Worm (Caenorhabditis elegans) whole organism, young adult: ENCODE results near the gene btb-6.

Experiments
- C06A6.2 ChIP-seq: fragments of 200-800 bp; sonication (Bioruptor generic); conservative IDR thresholded peaks from 2 replicates; pipeline ENCODE4 v1.3.6; 2022; ENCODE audit warnings: missing genetic modification characterization, missing compliant biosample characterization
- F57C9.4 ChIP-seq: sonication (generic microtip); optimal IDR thresholded peaks from 2 replicates; lab custom pipeline; 2017; ENCODE audit warnings: mild to moderate bottlenecking, missing genetic modification characterization, missing compliant biosample characterization
- Y79H2A.3 ChIP-seq: fragments of 200-800 bp; sonication (Bioruptor generic); conservative IDR thresholded peaks from 2 replicates; pipeline ENCODE4 v1.3.6; 2022; ENCODE audit warnings: missing genetic modification reagents, missing genetic modification characterization, missing compliant biosample characterization
- gei-17 ChIP-seq: fragments of 200-800 bp; sonication (Bioruptor generic); optimal IDR thresholded peaks from 2 replicates; lab custom pipeline; 2018; ENCODE audit warnings: mild to moderate bottlenecking, missing genetic modification characterization, missing compliant biosample characterization
- rcor-1 ChIP-seq: fragments of 200-800 bp; sonication (Bioruptor generic); IDR thresholded peaks from 2 replicates; pipeline ENCODE4 v1.3.6; 2022; ENCODE audit warnings: missing genetic modification reagents, missing genetic modification characterization, missing compliant biosample characterization
- repo-1 ChIP-seq: sonication (generic microtip); optimal IDR thresholded peaks from 2 replicates; lab custom pipeline; 2017; ENCODE audit warnings: mild to moderate bottlenecking, missing genetic modification characterization, missing compliant biosample characterization
- snpc-4 ChIP-seq, 5 experiments: fragments of 150-350 bp in 1 of 5; sonication (generic microtip) in 4 of 5; optimal IDR thresholded peaks; 2 replicates each; lab custom pipeline; 2014 to 2018; ENCODE audit warnings: missing genetic modification characterization in 5 of 5, missing biosample characterization in 3 of 5, antibody characterized with exemption in 2 of 5, mild to moderate bottlenecking in 2 of 5, missing compliant biosample characterization in 2 of 5, missing genotype in 2 of 5, moderate library complexity in 2 of 5, missing genetic modification reagents in 1 of 5
- unc-130 ChIP-seq: sonication (generic microtip); optimal IDR thresholded peaks from 2 replicates; lab custom pipeline; 2016; ENCODE audit warnings: missing genetic modification reagents, missing genetic modification characterization, missing compliant biosample characterization
- unc-62 ChIP-seq: fragments of 150-350 bp; optimal IDR thresholded peaks from 2 replicates; lab custom pipeline; 2014; ENCODE audit warnings: missing biosample characterization, missing genetic modification reagents, missing genetic modification characterization
- zim-3 ChIP-seq: sonication (generic microtip); optimal IDR thresholded peaks from 2 replicates; lab custom pipeline; 2017; ENCODE audit warnings: mild to moderate bottlenecking, missing genetic modification characterization, moderate library complexity, missing compliant biosample characterization

DNA sequence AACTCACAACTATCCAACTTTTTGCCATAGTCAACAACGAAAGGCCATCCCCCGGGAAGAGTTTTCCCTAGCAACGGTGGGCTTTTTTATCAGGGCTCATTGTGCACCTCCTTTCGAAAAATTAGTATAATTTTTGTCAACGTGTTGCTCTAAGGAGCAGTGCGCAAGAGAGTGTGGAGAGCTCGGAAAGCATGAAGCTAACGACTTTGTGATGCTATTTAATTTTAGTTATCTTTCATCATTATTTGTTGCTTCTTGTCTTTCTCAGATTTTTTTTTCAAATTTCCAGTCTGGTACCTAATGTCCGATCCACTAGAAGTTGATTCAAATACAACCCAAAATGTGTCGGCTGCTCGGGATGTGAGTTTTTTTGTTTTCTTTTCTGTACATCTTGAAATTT is 15.0 kb downstream of the btb-6 start, which contains the start of gene ceh-81:
- TF ChIP-seq rcor-1 (no peak), snpc-4 (GFP tag; optimal IDR thresholded peaks at IDR 0.05; lab: Kevin White, UChicago) (no peak), snpc-4 (tag; optimal IDR thresholded peaks at IDR 0.05; lab: Kevin White, UChicago) (no peak), gei-17 (GFP tag; lab: Kevin White, UChicago) (no peak), unc-62 (GFP tag; lab: Kevin White, UChicago) (no peak), unc-130 (no peak), F57C9.4 (no peak), zim-3 (tag; lab: Kevin White, UChicago) (no peak), C06A6.2 (no peak), Y79H2A.3 (GFP tag; lab: Robert Waterston, UW) (no peak), repo-1 (tag; lab: Kevin White, UChicago) (no peak)
